Worm (Caenorhabditis elegans): ENCODE data around the gene C01F6.14.
A peak's percentile ranks its signal among the peaks of the same experiment; 100 is the strongest.

The C01F6.14 gene

DNA sequence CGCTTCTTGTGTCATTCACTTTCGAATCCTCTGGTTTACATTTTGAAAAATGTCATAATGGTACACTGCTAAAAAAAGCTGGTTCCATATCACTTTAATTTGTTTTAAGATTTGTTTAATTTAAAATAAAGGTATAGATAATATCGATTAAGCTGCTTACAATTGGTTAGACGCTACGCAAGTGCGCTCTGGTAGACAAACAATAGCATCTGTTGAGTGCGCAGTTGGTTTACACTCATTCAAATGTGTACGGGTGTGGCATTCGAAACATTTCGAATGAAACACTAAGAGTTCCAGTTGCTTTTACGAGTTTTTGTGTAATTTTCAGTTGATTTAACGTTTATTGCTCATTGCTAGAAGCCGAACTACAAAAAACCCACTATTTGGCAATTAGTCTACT, 3.5 kb upstream of the C01F6.14 start (continued):
- TF ChIP-seq rnt-1 (tag; optimal IDR thresholded peaks at IDR 0.05) = peak; percentile 13
- peak; percentile 41 for TF ChIP-seq C16A3.4 (tag; optimal IDR thresholded peaks at IDR 0.05)
- TF ChIP-seq dpl-1 (GFP tag; optimal IDR thresholded peaks at IDR 0.05) = peak in 2 of 3 experiments; percentile 38 to 64
- peak; percentile 57 for TF ChIP-seq blmp-1 (tag; optimal IDR thresholded peaks at IDR 0.05)
- no peak for TF ChIP-seq nhr-76 (tag; optimal IDR thresholded peaks at IDR 0.05)
- no peak for TF ChIP-seq ztf-4 (tag; optimal IDR thresholded peaks at IDR 0.05)
- TF ChIP-seq elt-3 (tag; optimal IDR thresholded peaks at IDR 0.05) = no peak
- peak; percentile 48 for TF ChIP-seq snu-23 (GFP tag; optimal IDR thresholded peaks at IDR 0.05)
- TF ChIP-seq vab-15 (tag; optimal IDR thresholded peaks at IDR 0.05) = no peak
- no peak for TF ChIP-seq ces-1 (GFP tag; optimal IDR thresholded peaks at IDR 0.05)

DNA sequence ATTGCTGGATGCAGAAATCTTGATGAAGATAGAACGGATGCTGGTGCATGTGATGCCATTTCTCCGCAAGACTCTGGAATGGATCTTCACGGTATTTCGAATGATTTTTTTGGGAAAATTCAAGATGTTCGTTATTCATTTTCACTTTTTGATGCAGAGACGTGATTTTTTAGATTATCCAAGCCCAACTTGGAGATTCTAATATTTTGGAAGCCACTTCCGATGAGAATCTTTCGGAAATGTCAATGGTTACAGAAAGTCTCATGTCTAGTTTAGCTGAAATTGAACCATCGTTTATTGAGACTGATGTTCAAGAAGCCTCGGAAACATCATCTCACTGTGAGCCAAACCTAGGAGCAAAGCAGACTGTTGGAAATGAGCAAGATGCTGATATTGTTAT, 3.1 kb downstream of the C01F6.14 start:
- TF ChIP-seq nhr-84 (tag; optimal IDR thresholded peaks at IDR 0.05) (no peak), dsc-1 (tag; optimal IDR thresholded peaks at IDR 0.05) (no peak), xbp-1 (tag; optimal IDR thresholded peaks at IDR 0.05) (no peak), ztf-4 (tag; optimal IDR thresholded peaks at IDR 0.05) (no peak)

DNA sequence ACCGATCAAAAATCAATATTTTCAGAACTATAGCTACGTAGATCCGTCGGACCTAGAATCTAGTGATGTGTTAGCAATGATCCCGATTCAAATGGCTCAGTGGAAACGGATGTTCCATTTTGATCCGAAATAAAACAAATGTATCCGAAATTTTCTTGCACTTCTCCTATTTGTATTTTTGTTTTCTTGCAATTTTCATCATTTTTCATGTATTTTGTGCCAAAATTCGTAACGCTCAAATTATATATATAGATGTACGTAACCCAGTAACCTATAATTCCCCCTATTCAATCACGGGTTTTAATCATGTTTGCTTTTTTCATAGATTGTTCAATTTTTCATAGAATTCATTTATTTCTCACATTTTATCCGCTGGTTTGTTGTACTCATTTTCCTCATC, 5.0 kb downstream of the C01F6.14 start, which contains the start of gene gldi-10:
Gene gldi-10, plus strand, starts transcription at position 301 of the 400 bp plus-strand sequence.
- TF ChIP-seq efl-1 (optimal IDR thresholded peaks at IDR 0.05) (no peak), efl-1 (GFP tag; optimal IDR thresholded peaks at IDR 0.05 in 1 of 2) (peak in 1 of 2 experiments; percentile 78), lir-3 (tag; optimal IDR thresholded peaks at IDR 0.05; ENCODE audit: poor library complexity) (no peak)

DNA sequence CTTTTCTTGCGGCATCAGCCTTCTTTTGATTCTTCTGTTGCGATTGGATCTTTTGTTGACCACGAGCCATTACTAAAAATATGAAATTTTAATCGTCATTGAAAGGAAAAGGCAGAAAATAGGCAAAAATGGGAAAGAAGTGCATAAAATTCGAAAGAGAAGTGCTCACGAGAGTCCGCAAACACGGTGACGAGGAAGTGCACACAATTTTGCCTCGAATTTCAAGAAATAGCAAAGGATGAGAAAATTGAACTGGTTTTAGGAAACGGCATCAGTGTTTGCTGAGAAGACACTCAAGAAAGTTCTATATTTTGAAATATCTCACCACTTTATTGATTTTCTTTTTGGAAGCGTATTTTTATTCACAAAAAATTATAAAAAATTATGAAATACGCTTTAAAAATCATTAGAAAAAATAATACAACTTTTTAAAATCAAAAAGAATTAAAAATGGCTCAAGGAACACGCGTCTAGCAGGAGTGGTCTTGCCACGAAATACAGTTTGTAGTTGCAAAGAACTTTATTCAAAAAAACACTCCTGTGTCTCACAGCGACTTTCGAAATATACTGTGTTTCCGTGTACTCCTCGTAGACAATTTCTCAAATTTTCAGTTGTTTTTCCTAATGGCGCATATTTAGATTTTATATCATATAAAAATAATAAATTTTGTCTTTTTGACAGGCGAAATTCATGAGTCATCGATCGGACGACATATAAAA, 7.6 kb downstream of the C01F6.14 start, which contains the start of the genes znf-706 and cpna-3:
Gene znf-706, minus strand, starts transcription at position 72 of the 720 bp plus-strand sequence.
Gene cpna-3, plus strand, starts transcription at position 683 of the 720 bp plus-strand sequence.
- no peak for TF ChIP-seq nhr-76 (tag; optimal IDR thresholded peaks at IDR 0.05)
- TF ChIP-seq fkh-10 (GFP tag; optimal IDR thresholded peaks at IDR 0.05) = no peak
- peak; percentile 25 for TF ChIP-seq skn-1 (tag; optimal IDR thresholded peaks at IDR 0.05)
- TF ChIP-seq nhr-20 (tag; optimal IDR thresholded peaks at IDR 0.05) = peak; percentile 11
- TF ChIP-seq unc-62 (GFP tag; optimal IDR thresholded peaks at IDR 0.05) = no peak
- TF ChIP-seq nhr-19 (GFP tag; conservative IDR thresholded peaks at IDR 0.05) = 0 out of 2 replicates have a peak, but pooled peaks have one; percentile 9
- TF ChIP-seq pqm-1 (tag; optimal IDR thresholded peaks at IDR 0.05) = no peak
- no peak for TF ChIP-seq hlh-17 (GFP tag; optimal IDR thresholded peaks at IDR 0.05; ENCODE audit: borderline replicate concordance)
- TF ChIP-seq tbx-2 (tag; optimal IDR thresholded peaks at IDR 0.05) = peak; percentile 14
- peak; percentile 35 for TF ChIP-seq nhr-47 (tag; optimal IDR thresholded peaks at IDR 0.05)
- no peak for TF ChIP-seq lin-13 (GFP tag; optimal IDR thresholded peaks at IDR 0.05)
- TF ChIP-seq F16B12.6 (tag; optimal IDR thresholded peaks at IDR 0.05) = peak; percentile 90
- no peak for TF ChIP-seq lir-3 (tag; optimal IDR thresholded peaks at IDR 0.05; ENCODE audit: poor library complexity)
- peak; percentile 54 for TF ChIP-seq snu-23 (GFP tag; optimal IDR thresholded peaks at IDR 0.05)
- TF ChIP-seq mef-2 (tag; optimal IDR thresholded peaks at IDR 0.05) = no peak
- TF ChIP-seq lin-35 (GFP tag; optimal IDR thresholded peaks at IDR 0.05) = peak; percentile 60 to 75
- TF ChIP-seq lsy-2 (tag; optimal IDR thresholded peaks at IDR 0.05) = peak; percentile 28 to 50
- no peak for TF ChIP-seq zag-1 (tag; optimal IDR thresholded peaks at IDR 0.05)
- no peak for TF ChIP-seq hpl-2 (GFP tag; optimal IDR thresholded peaks at IDR 0.05)
- TF ChIP-seq efl-1 (optimal IDR thresholded peaks at IDR 0.05) = peak; percentile 49 to 66
- TF ChIP-seq efl-1 (GFP tag; optimal IDR thresholded peaks at IDR 0.05 in 1 of 2) = peak; percentile 69 to 96
- TF ChIP-seq xbp-1 (tag; optimal IDR thresholded peaks at IDR 0.05) = peak; percentile 21
- TF ChIP-seq nhr-85 (tag) = peak; percentile 4
- TF ChIP-seq ets-5 (GFP tag; IDR thresholded peaks at IDR 0.05) = no peak
- TF ChIP-seq snpc-4 (tag; optimal IDR thresholded peaks at IDR 0.05) = no peak
- peak; percentile 3 to 38 (median 14) for TF ChIP-seq ceh-82 (tag; optimal IDR thresholded peaks at IDR 0.05)
- TF ChIP-seq rnt-1 (tag; optimal IDR thresholded peaks at IDR 0.05) = peak; percentile 38
- no peak for TF ChIP-seq lin-39 (tag; optimal IDR thresholded peaks at IDR 0.05)
- TF ChIP-seq dpl-1 (GFP tag; optimal IDR thresholded peaks at IDR 0.05) = peak; percentile 65 to 70 (median 70)
- TF ChIP-seq lin-14 (GFP tag; optimal IDR thresholded peaks at IDR 0.05) = no peak
- peak in 1 of 2 experiments; percentile 28 for TF ChIP-seq mdl-1 (tag; optimal IDR thresholded peaks at IDR 0.05)
- TF ChIP-seq lin-15B (tag; optimal IDR thresholded peaks at IDR 0.05) = peak; percentile 47
- peak; percentile 43 for TF ChIP-seq mep-1 (tag; optimal IDR thresholded peaks at IDR 0.05)
- peak; percentile 41 for TF ChIP-seq nhr-71 (tag; optimal IDR thresholded peaks at IDR 0.05)
- peak; percentile 12 for TF ChIP-seq dsc-1 (tag; optimal IDR thresholded peaks at IDR 0.05)
- TF ChIP-seq swsn-7 (tag; optimal IDR thresholded peaks at IDR 0.05) = peak; percentile 10
- no peak for TF ChIP-seq unc-130 (tag; optimal IDR thresholded peaks at IDR 0.05)

Data from whole organism, L1 larva.